Worm (Caenorhabditis elegans): ENCODE results near the gene F08H9.2.

DNA sequence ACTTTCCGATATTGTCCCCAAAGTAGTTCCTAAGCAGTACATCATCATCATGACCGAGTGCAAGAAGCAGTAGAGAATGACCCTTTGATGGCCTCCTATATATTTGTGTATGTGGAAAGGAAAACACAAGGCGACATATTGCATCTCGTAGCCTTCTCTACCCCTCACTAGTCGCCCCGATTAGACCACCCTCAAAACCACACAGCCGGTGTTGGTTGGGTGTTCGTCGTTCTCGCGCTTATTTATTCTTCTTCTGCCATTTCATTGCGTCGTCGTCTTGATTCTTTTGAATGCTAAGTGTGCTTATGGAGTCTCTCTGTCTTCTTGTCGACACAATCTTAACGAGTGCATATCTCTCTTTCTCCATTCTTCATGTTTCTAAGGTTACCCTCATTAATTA is 37.7 kb downstream of the F08H9.2 start:
- TF ChIP-seq nhr-77 (tag; optimal IDR thresholded peaks at IDR 0.05), result no peak
- no peak for TF ChIP-seq lsy-2 (tag; optimal IDR thresholded peaks at IDR 0.05)
- no peak for TF ChIP-seq zag-1 (tag; optimal IDR thresholded peaks at IDR 0.05)
- no peak for TF ChIP-seq nhr-12 (tag; optimal IDR thresholded peaks at IDR 0.05)
- no peak for TF ChIP-seq mdl-1 (tag; optimal IDR thresholded peaks at IDR 0.05)
- no peak for TF ChIP-seq ztf-11 (tag; optimal IDR thresholded peaks at IDR 0.05)
- no peak for TF ChIP-seq ztf-4 (tag; optimal IDR thresholded peaks at IDR 0.05)
- no peak for TF ChIP-seq unc-62 (GFP tag; optimal IDR thresholded peaks at IDR 0.05)
- no peak for TF ChIP-seq lin-11 (tag; optimal IDR thresholded peaks at IDR 0.05)
- no peak for TF ChIP-seq elt-3 (tag; optimal IDR thresholded peaks at IDR 0.05)
- no peak for TF ChIP-seq unc-39 (tag; optimal IDR thresholded peaks at IDR 0.05)

Measured in whole organism, L2 larva.